Fruit fly (Drosophila melanogaster): ENCODE data around the gene CG14089.

DNA sequence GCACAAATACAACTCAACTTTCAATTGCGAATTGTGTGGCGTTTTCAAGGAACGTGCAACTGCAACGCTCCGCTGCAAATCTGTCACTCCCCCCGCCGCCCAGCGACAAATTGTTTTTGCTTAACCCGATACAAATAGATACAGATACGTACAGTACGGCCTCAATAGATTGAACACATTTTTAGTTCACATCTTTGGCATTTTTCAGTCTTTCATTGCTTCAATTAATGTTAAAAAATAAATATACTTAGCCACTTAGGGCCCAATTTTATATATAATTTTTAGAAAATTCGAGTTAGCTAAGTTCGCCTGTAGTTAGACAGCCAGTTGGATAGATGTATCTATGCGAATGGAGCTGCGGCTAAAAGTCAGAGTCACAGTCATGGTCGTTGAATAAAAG is 45.4 kb upstream of the CG14089 start:
- TF ChIP-seq CG2712 (tag; optimal IDR thresholded peaks at IDR 0.05), result no peak
- no peak for TF ChIP-seq CG15696 (tag; optimal IDR thresholded peaks at IDR 0.05)
- no peak for TF ChIP-seq CG31388 (GFP tag; optimal IDR thresholded peaks at IDR 0.05)
- no peak for TF ChIP-seq CG18476 (GFP tag; optimal IDR thresholded peaks at IDR 0.05)
- no peak for TF ChIP-seq Neu2 (GFP tag; optimal IDR thresholded peaks at IDR 0.05; ENCODE audit: borderline replicate concordance)
